In genomic region chr3R:27922673-27923175, dm6 we compare ENCODE assay signal across 2 fruit fly cellular contexts.
TF ChIP-seq lines count a peak whose summit lies in the region.

RpL4 (plus strand) TSS chr3R:27922821.

TF ChIP-seq in whole organism, embryonic, 481 proteins besides CTCF, POLR2A, EP300 and RAD21 (continued from another document and continues in another):
- peak; percentile 51; the same call in 1 of the 2 replicates for TF ChIP-seq dimm (GFP tag; IDR thresholded peaks at IDR 0.05; lab: Robert Waterston, UW)
- TF ChIP-seq stc (GFP tag; IDR thresholded peaks at IDR 0.05; lab: Robert Waterston, UW), result peak; percentile 71
- peak; percentile 74 for TF ChIP-seq NC2α (GFP tag; optimal IDR thresholded peaks at IDR 0.05; lab: Kevin White, UChicago)
- TF ChIP-seq Side (GFP tag; optimal IDR thresholded peaks at IDR 0.05; lab: Kevin White, UChicago), result peak; percentile 79
- TF ChIP-seq lmd (GFP tag; IDR thresholded peaks at IDR 0.05; lab: Robert Waterston, UW), result peak; percentile 58
- peak; percentile 83 for TF ChIP-seq Vsx1 (GFP tag; optimal IDR thresholded peaks at IDR 0.05; lab: Kevin White, UChicago)
- peak; percentile 72 for TF ChIP-seq sug (tag; optimal IDR thresholded peaks at IDR 0.05; lab: Kevin White, UChicago)
- no peak for TF ChIP-seq Doc3 (GFP tag; IDR thresholded peaks at IDR 0.05; lab: Robert Waterston, UW; ENCODE audit: partially characterized antibody)
- peak; percentile 69 for TF ChIP-seq CG6683 (GFP tag; optimal IDR thresholded peaks at IDR 0.05; lab: Kevin White, UChicago)
- peak; percentile 71 for TF ChIP-seq repo (GFP tag; optimal IDR thresholded peaks at IDR 0.05; lab: Kevin White, UChicago)
- TF ChIP-seq CG2875 (GFP tag; optimal IDR thresholded peaks at IDR 0.05; lab: Kevin White, UChicago), result peak; percentile 88
- peak; percentile 51 for TF ChIP-seq D19B (GFP tag; optimal IDR thresholded peaks at IDR 0.05; lab: Kevin White, UChicago)
- TF ChIP-seq dpn (GFP tag; optimal IDR thresholded peaks at IDR 0.05; lab: Kevin White, UChicago), result peak; percentile 52 to 82
- TF ChIP-seq MBD-R2 (GFP tag; IDR thresholded peaks at IDR 0.05; lab: Robert Waterston, UW), result peak; percentile 48; the same call in 1 of the 2 replicates
- peak; percentile 93 for TF ChIP-seq CG10543 (GFP tag; optimal IDR thresholded peaks at IDR 0.05; lab: Kevin White, UChicago)
- 0 out of 2 replicates have a peak, but pooled peaks have one; percentile 15 for TF ChIP-seq Drgx (GFP tag; IDR thresholded peaks at IDR 0.05; lab: Robert Waterston, UW)
- peak; percentile 82 for TF ChIP-seq nau (GFP tag; optimal IDR thresholded peaks at IDR 0.05; lab: Kevin White, UChicago)
- peak; percentile 93 for TF ChIP-seq lab (GFP tag; optimal IDR thresholded peaks at IDR 0.05; lab: Kevin White, UChicago)
- TF ChIP-seq zen (tag; optimal IDR thresholded peaks at IDR 0.05; lab: Kevin White, UChicago), result peak; percentile 45
- TF ChIP-seq bbx (GFP tag; IDR thresholded peaks at IDR 0.05; lab: Robert Waterston, UW; ENCODE audit: partially characterized antibody), result peak; percentile 27; the same call in 1 of the 2 replicates
- no peak for TF ChIP-seq CG1832 (GFP tag; optimal IDR thresholded peaks at IDR 0.05; lab: Kevin White, UChicago)
- TF ChIP-seq lola (GFP tag; optimal IDR thresholded peaks at IDR 0.05; lab: Kevin White, UChicago), result peak in 1 of 3 experiments; percentile 61
- TF ChIP-seq az2 (GFP tag; optimal IDR thresholded peaks at IDR 0.05; lab: Kevin White, UChicago), result peak; percentile 78
- peak; percentile 93 for TF ChIP-seq CG34376 (GFP tag; optimal IDR thresholded peaks at IDR 0.05; lab: Kevin White, UChicago)
- peak; percentile 65 for TF ChIP-seq HmgZ (tag; optimal IDR thresholded peaks at IDR 0.05; lab: Kevin White, UChicago)
- TF ChIP-seq jing (GFP tag; optimal IDR thresholded peaks at IDR 0.05; lab: Kevin White, UChicago), result no peak
- TF ChIP-seq org-1 (GFP tag; optimal IDR thresholded peaks at IDR 0.05; lab: Kevin White, UChicago), result peak; percentile 71
- TF ChIP-seq Sry-δ (GFP tag; optimal IDR thresholded peaks at IDR 0.05; lab: Kevin White, UChicago), result peak; percentile 19
- TF ChIP-seq CG14050 (GFP tag; IDR thresholded peaks at IDR 0.05; lab: Robert Waterston, UW), result peak; percentile 57; the same call in 2 of the 3 replicates
- TF ChIP-seq amos (GFP tag; IDR thresholded peaks at IDR 0.05; lab: Robert Waterston, UW; ENCODE audit: partially characterized antibody), result no peak
- TF ChIP-seq CG4404 (GFP tag; IDR thresholded peaks at IDR 0.05; lab: Robert Waterston, UW), result 0 out of 2 replicates have a peak, but pooled peaks have one; percentile 27
- TF ChIP-seq shn (GFP tag; optimal IDR thresholded peaks at IDR 0.05; lab: Kevin White, UChicago), result peak; percentile 77
- TF ChIP-seq Hr39 (optimal IDR thresholded peaks at IDR 0.05; lab: Kevin White, UChicago), result no peak
- no peak for TF ChIP-seq Dll (GFP tag; IDR thresholded peaks at IDR 0.05; lab: Robert Waterston, UW; ENCODE audit: partially characterized antibody)
- peak; percentile 65 for TF ChIP-seq CG9932 (GFP tag; IDR thresholded peaks at IDR 0.05; lab: Robert Waterston, UW)
- TF ChIP-seq Ada2b (GFP tag; IDR thresholded peaks at IDR 0.05; lab: Robert Waterston, UW), result peak; percentile 56; the same call in 1 of the 2 replicates
- no peak for TF ChIP-seq CG2889 (GFP tag; IDR thresholded peaks at IDR 0.05; lab: Robert Waterston, UW)
- no peak for TF ChIP-seq br (optimal IDR thresholded peaks at IDR 0.05; lab: Kevin White, UChicago)
- TF ChIP-seq CG32532 (GFP tag; IDR thresholded peaks at IDR 0.05; lab: Robert Waterston, UW), result peak; percentile 89
- peak; percentile 93 for TF ChIP-seq CG18619 (GFP tag; optimal IDR thresholded peaks at IDR 0.05; lab: Kevin White, UChicago)
- TF ChIP-seq CG11093 (GFP tag; IDR thresholded peaks at IDR 0.05; lab: Robert Waterston, UW), result no peak
- no peak for TF ChIP-seq Elba2 (GFP tag; optimal IDR thresholded peaks at IDR 0.05; lab: Kevin White, UChicago)
- TF ChIP-seq CG4854 (GFP tag; optimal IDR thresholded peaks at IDR 0.05; lab: Kevin White, UChicago), result peak; percentile 78
- no peak for TF ChIP-seq dan (GFP tag; IDR thresholded peaks at IDR 0.05; lab: Robert Waterston, UW)
- peak; percentile 76 for TF ChIP-seq en (GFP tag; optimal IDR thresholded peaks at IDR 0.05; lab: Kevin White, UChicago)
- TF ChIP-seq insv (GFP tag; optimal IDR thresholded peaks at IDR 0.05; lab: Kevin White, UChicago), result peak in 1 of 2 experiments; percentile 81
- TF ChIP-seq mam (GFP tag; optimal IDR thresholded peaks at IDR 0.05; lab: Kevin White, UChicago), result peak; percentile 65
- TF ChIP-seq Atf6 (GFP tag; IDR thresholded peaks at IDR 0.05; lab: Robert Waterston, UW), result peak; percentile 77
- peak; percentile 25; the same call in 1 of the 2 replicates for TF ChIP-seq bowl (GFP tag; IDR thresholded peaks at IDR 0.05; lab: Robert Waterston, UW)
- TF ChIP-seq Trl (optimal IDR thresholded peaks at IDR 0.05; lab: Kevin White, UChicago), result no peak
- peak; percentile 85 for TF ChIP-seq Trl (GFP tag; optimal IDR thresholded peaks at IDR 0.05; lab: Kevin White, UChicago)
- TF ChIP-seq ind (GFP tag; optimal IDR thresholded peaks at IDR 0.05; lab: Kevin White, UChicago), result peak; percentile 53
- peak; percentile 51 for TF ChIP-seq lbe (GFP tag; optimal IDR thresholded peaks at IDR 0.05; lab: Kevin White, UChicago)
- peak; percentile 81 for TF ChIP-seq CG11398 (GFP tag; optimal IDR thresholded peaks at IDR 0.05; lab: Kevin White, UChicago)
- TF ChIP-seq CG2116 (GFP tag; optimal IDR thresholded peaks at IDR 0.05; lab: Kevin White, UChicago), result peak; percentile 99
- peak; percentile 81 for TF ChIP-seq ara (GFP tag; IDR thresholded peaks at IDR 0.05; lab: Robert Waterston, UW)
- peak; percentile 70 for TF ChIP-seq Fer2 (tag; optimal IDR thresholded peaks at IDR 0.05; lab: Kevin White, UChicago)
- peak; percentile 35 for TF ChIP-seq ems (GFP tag; optimal IDR thresholded peaks at IDR 0.05; lab: Kevin White, UChicago)
- peak; percentile 64 for TF ChIP-seq grau (tag; optimal IDR thresholded peaks at IDR 0.05; lab: Kevin White, UChicago)
- peak; percentile 38; the same call in 1 of the 2 replicates for TF ChIP-seq Scr (GFP tag; IDR thresholded peaks at IDR 0.05; lab: Robert Waterston, UW; ENCODE audit: partially characterized antibody)
- TF ChIP-seq grn (GFP tag; optimal IDR thresholded peaks at IDR 0.05; lab: Kevin White, UChicago), result peak; percentile 44
- TF ChIP-seq Opbp (GFP tag; IDR thresholded peaks at IDR 0.05; lab: Robert Waterston, UW; ENCODE audit: partially characterized antibody), result 0 out of 3 replicates have a peak, but pooled peaks have one; percentile 31
- peak; percentile 26 for TF ChIP-seq CG12942 (GFP tag; optimal IDR thresholded peaks at IDR 0.05; lab: Kevin White, UChicago)

TF ChIP-seq in whole organism, prepupa, 60 proteins besides CTCF, POLR2A, EP300 and RAD21 (continued from another document):
- TF ChIP-seq acj6 (GFP tag; optimal IDR thresholded peaks at IDR 0.05; lab: Kevin White, UChicago), result peak; percentile 77
- peak; percentile 53 for TF ChIP-seq fd85E (GFP tag; optimal IDR thresholded peaks at IDR 0.05; lab: Kevin White, UChicago)
- TF ChIP-seq Met (GFP tag; optimal IDR thresholded peaks at IDR 0.05; lab: Kevin White, UChicago), result peak; percentile 85
- TF ChIP-seq Hr38 (GFP tag; optimal IDR thresholded peaks at IDR 0.05; lab: Kevin White, UChicago), result no peak
- peak; percentile 37 for TF ChIP-seq dsx (GFP tag; optimal IDR thresholded peaks at IDR 0.05; lab: Kevin White, UChicago; ENCODE audit: poor library complexity, severe bottlenecking)
- TF ChIP-seq CG8319 (GFP tag; optimal IDR thresholded peaks at IDR 0.05; lab: Kevin White, UChicago), result peak; percentile 50
- TF ChIP-seq CG4318 (GFP tag; optimal IDR thresholded peaks at IDR 0.05; lab: Kevin White, UChicago), result no peak
